Fruit fly (Drosophila melanogaster): Measurements from ENCODE around the gene CG3164.

The CG3164 gene

dm6 chr2L:107476-108436, 22.8 kb downstream of the CG3164 start (continued):
- TF ChIP-seq seq (GFP tag; IDR thresholded peaks at IDR 0.05) (no peak), CG33213 (GFP tag; optimal IDR thresholded peaks at IDR 0.05) (no peak), MESR4 (GFP tag; optimal IDR thresholded peaks at IDR 0.05) (peak; percentile 61), CG42726 (GFP tag; IDR thresholded peaks at IDR 0.05; ENCODE audit: partially characterized antibody) (peak; percentile 49; the same call in 1 of the 2 replicates), Dref (GFP tag; IDR thresholded peaks at IDR 0.05) (no peak), Hr39 (optimal IDR thresholded peaks at IDR 0.05) (no peak), chm (GFP tag; IDR thresholded peaks at IDR 0.05) (peak; percentile 61; the same call in 1 of the 2 replicates), CG17186 (GFP tag; optimal IDR thresholded peaks at IDR 0.05) (no peak), ci (GFP tag; IDR thresholded peaks at IDR 0.05) (0 out of 3 replicates have a peak, but pooled peaks have one; percentile 39), mld (GFP tag; IDR thresholded peaks at IDR 0.05; ENCODE audit: partially characterized antibody) (no peak), CG10431 (GFP tag; optimal IDR thresholded peaks at IDR 0.05) (peak; percentile 90), H2.0 (GFP tag; IDR thresholded peaks at IDR 0.05) (no peak), CG17385 (GFP tag; optimal IDR thresholded peaks at IDR 0.05) (peak; percentile 56), hkb (optimal IDR thresholded peaks at IDR 0.05) (no peak), hkb (GFP tag; IDR thresholded peaks at IDR 0.05) (0 out of 2 replicates have a peak, but pooled peaks have one; percentile 9), Adf1 (GFP tag; IDR thresholded peaks at IDR 0.05) (peak; percentile 52; the same call in 1 of the 2 replicates), Rfx (GFP tag; IDR thresholded peaks at IDR 0.05) (peak; percentile 44; the same call in 1 of the 2 replicates), stwl (tag; optimal IDR thresholded peaks at IDR 0.05) (peak; percentile 46), Deaf1 (tag; optimal IDR thresholded peaks at IDR 0.05) (peak; percentile 54), crc (GFP tag; optimal IDR thresholded peaks at IDR 0.05) (no peak), Ada2b (GFP tag; IDR thresholded peaks at IDR 0.05) (no peak), insv (GFP tag; optimal IDR thresholded peaks at IDR 0.05) (no peak), yki (optimal IDR thresholded peaks at IDR 0.05) (peak; percentile 34), CG11085 (GFP tag; IDR thresholded peaks at IDR 0.05) (no peak), abd-A (tag; optimal IDR thresholded peaks at IDR 0.05) (peak; percentile 85), ken (GFP tag; IDR thresholded peaks at IDR 0.05) (no peak; the same call in 2 of the 3 replicates), CG1603 (tag; optimal IDR thresholded peaks at IDR 0.05) (peak; percentile 34), CG10462 (GFP tag; optimal IDR thresholded peaks at IDR 0.05) (no peak), CG6683 (GFP tag; optimal IDR thresholded peaks at IDR 0.05) (no peak), CG1832 (GFP tag; optimal IDR thresholded peaks at IDR 0.05) (no peak), onecut (GFP tag; IDR thresholded peaks at IDR 0.05) (no peak), exex (tag; optimal IDR thresholded peaks at IDR 0.05) (peak; percentile 47), CG31441 (GFP tag; IDR thresholded peaks at IDR 0.05) (no peak; the same call in 1 of the 2 replicates), CG13424 (tag; optimal IDR thresholded peaks at IDR 0.05) (peak; percentile 0), Gug (GFP tag; IDR thresholded peaks at IDR 0.05) (no peak), Mes4 (GFP tag; optimal IDR thresholded peaks at IDR 0.05) (no peak), Ptx1 (GFP tag; IDR thresholded peaks at IDR 0.05) (no peak), CG8290 (GFP tag; optimal IDR thresholded peaks at IDR 0.05) (no peak), CG8290 (tag; optimal IDR thresholded peaks at IDR 0.05) (peak in 1 of 2 experiments; percentile 53), CG6765 (GFP tag; optimal IDR thresholded peaks at IDR 0.05) (peak; percentile 71), gfzf (GFP tag; optimal IDR thresholded peaks at IDR 0.05) (no peak), Eip74EF (GFP tag; optimal IDR thresholded peaks at IDR 0.05) (no peak), YL-1 (GFP tag; optimal IDR thresholded peaks at IDR 0.05) (peak; percentile 44), CG15601 (tag; optimal IDR thresholded peaks at IDR 0.05) (peak; percentile 17), Chrac-16 (GFP tag; optimal IDR thresholded peaks at IDR 0.05) (no peak), CG12769 (tag; optimal IDR thresholded peaks at IDR 0.05) (peak; percentile 43), gsb-n (tag; optimal IDR thresholded peaks at IDR 0.05) (no peak), ara (GFP tag; IDR thresholded peaks at IDR 0.05) (no peak), HLH3B (GFP tag; IDR thresholded peaks at IDR 0.05) (no peak), so (GFP tag; IDR thresholded peaks at IDR 0.05) (0 out of 3 replicates have a peak, but pooled peaks have one; percentile 36)

All from whole organism, embryonic.